Fruit fly (Drosophila melanogaster) whole organism, wandering third instar larva: ENCODE results near the gene CG6830.

Source experiments
- Dfd ChIP-seq: fragments of >200 bp; optimal IDR thresholded peaks from 2 replicates; lab custom pipeline; 2017; ENCODE audit warnings: missing biosample characterization, missing genetic modification characterization
- GATAd ChIP-seq: sonication (Bioruptor generic); optimal IDR thresholded peaks from 2 replicates; lab custom pipeline; 2016; ENCODE audit warnings: missing biosample characterization, missing genetic modification characterization
- Myc ChIP-seq: fragments of >200 bp; optimal IDR thresholded peaks from 2 replicates; lab custom pipeline; 2017
- Sp1 ChIP-seq: fragments of 200-800 bp; sonication (Bioruptor generic); optimal IDR thresholded peaks from 3 replicates; lab custom pipeline; 2019; ENCODE audit warnings: missing biosample characterization, mild to moderate bottlenecking, missing genetic modification characterization, moderate library complexity
- Vsx2 ChIP-seq: fragments of 200-300, 225-300 bp; sonication (Bioruptor generic); optimal IDR thresholded peaks from 2 replicates; lab custom pipeline; 2018; ENCODE audit warnings: missing biosample characterization, missing genetic modification characterization; ENCODE audit not compliant: partially characterized antibody
- dsf ChIP-seq: sonication (Bioruptor generic); optimal IDR thresholded peaks from 2 replicates; lab custom pipeline; 2016; ENCODE audit warnings: missing biosample characterization, missing genetic modification characterization, borderline replicate concordance
- foxo ChIP-seq, 2 experiments: fragments of 200-800 bp; sonication (Bioruptor generic); optimal IDR thresholded peaks; 2 replicates in 1 of 2; 3 replicates in 1 of 2; lab custom pipeline; 2016 to 2017; ENCODE audit warnings: missing biosample characterization in 2 of 2, missing genetic modification characterization in 2 of 2
- fru ChIP-seq: fragments of 200-800 bp; sonication (Bioruptor generic); optimal IDR thresholded peaks from 3 replicates; lab custom pipeline; 2016; ENCODE audit warnings: missing biosample characterization, mild to moderate bottlenecking, missing genetic modification characterization
- h ChIP-seq: fragments of 200-800 bp; sonication (Bioruptor generic); optimal IDR thresholded peaks from 3 replicates; lab custom pipeline; 2016; ENCODE audit warnings: missing biosample characterization, mild to moderate bottlenecking, missing genetic modification characterization
- lola ChIP-seq: fragments of >200 bp; optimal IDR thresholded peaks from 2 replicates; lab custom pipeline; 2017; ENCODE audit warnings: missing biosample characterization, missing genetic modification characterization
- tai ChIP-seq: sonication (Bioruptor generic); optimal IDR thresholded peaks from 2 replicates; lab custom pipeline; 2016; ENCODE audit warnings: missing biosample characterization, missing genetic modification characterization
- woc ChIP-seq: sonication (Bioruptor generic); optimal IDR thresholded peaks from 2 replicates; lab custom pipeline; 2016; ENCODE audit warnings: missing biosample characterization, mild to moderate bottlenecking, missing genetic modification characterization

dm6 chr3R:11648356-11649355 is 35.5 kb downstream of the CG6830 start:
- TF ChIP-seq lola (GFP tag; lab: Kevin White, UChicago), result no peak
- no peak for TF ChIP-seq GATAd (GFP tag; lab: Kevin White, UChicago)
- TF ChIP-seq foxo (GFP tag; optimal IDR thresholded peaks at IDR 0.05; lab: Kevin White, UChicago), result no peak
- no peak for TF ChIP-seq Sp1 (GFP tag; lab: Kevin White, UChicago)
- no peak for TF ChIP-seq Vsx2 (GFP tag; lab: Kevin White, UChicago)
- no peak for TF ChIP-seq dsf (GFP tag; lab: Kevin White, UChicago)
- TF ChIP-seq tai (GFP tag; lab: Kevin White, UChicago), result peak; percentile 22
- TF ChIP-seq fru, result no peak
- no peak for TF ChIP-seq Myc (lab: Kevin White, UChicago)
- TF ChIP-seq woc (GFP tag; lab: Kevin White, UChicago), result no peak
- no peak for TF ChIP-seq h (GFP tag; lab: Kevin White, UChicago)
- no peak for TF ChIP-seq Dfd (GFP tag; lab: Kevin White, UChicago)
